Worm (Caenorhabditis elegans) whole organism, L2 larva: ENCODE data around the gene ddl-1.
A peak's percentile ranks its signal among the peaks of the same experiment; 100 is the strongest.

Source experiments
- C34F6.9 ChIP-seq: fragments of 150-350 bp; optimal IDR thresholded peaks from 2 replicates; lab custom pipeline; 2014; ENCODE audit warnings: missing biosample characterization, missing genetic modification characterization
- F13H6.1 ChIP-seq: sonication (generic microtip); optimal IDR thresholded peaks from 2 replicates; lab custom pipeline; 2016; ENCODE audit warnings: missing genetic modification characterization, missing compliant biosample characterization
- R02D3.7 ChIP-seq: fragments of 150-350 bp; optimal IDR thresholded peaks from 2 replicates; lab custom pipeline; 2014; ENCODE audit warnings: missing biosample characterization, missing genetic modification characterization
- Y55F3AM.14 ChIP-seq: fragments of 200-800 bp; sonication (Bioruptor generic); optimal IDR thresholded peaks from 2 replicates; lab custom pipeline; 2018; ENCODE audit warnings: mild to moderate bottlenecking, missing genetic modification characterization, missing compliant biosample characterization
- ZK546.5 ChIP-seq: sonication (generic microtip); optimal IDR thresholded peaks from 2 replicates; lab custom pipeline; 2017; ENCODE audit warnings: missing biosample characterization, missing genetic modification characterization
- alr-1 ChIP-seq: fragments of 150-350 bp; optimal IDR thresholded peaks from 2 replicates; lab custom pipeline; 2014; ENCODE audit warnings: missing biosample characterization, missing genetic modification characterization
- aly-2 ChIP-seq: fragments of 150-350 bp; optimal IDR thresholded peaks from 2 replicates; lab custom pipeline; 2014; ENCODE audit warnings: missing biosample characterization, missing genetic modification characterization
- ama-1 ChIP-seq: fragments of 150-350 bp; optimal IDR thresholded peaks from 2 replicates; lab custom pipeline; 2018; ENCODE audit warnings: inconsistent platforms
- blmp-1 ChIP-seq: sonication (generic microtip); optimal IDR thresholded peaks from 2 replicates; lab custom pipeline; 2017; ENCODE audit warnings: missing genetic modification characterization, mild to moderate bottlenecking, missing compliant biosample characterization, antibody characterized with exemption, moderate library complexity; ENCODE audit not compliant: insufficient read depth
- ceh-16 ChIP-seq: fragments of 150-350 bp; optimal IDR thresholded peaks from 2 replicates; lab custom pipeline; 2014; ENCODE audit warnings: missing biosample characterization, missing genetic modification characterization
- ceh-82 ChIP-seq: fragments of 150-350 bp; optimal IDR thresholded peaks from 2 replicates; lab custom pipeline; 2014; ENCODE audit warnings: missing biosample characterization, missing genetic modification characterization
- crh-2 ChIP-seq: sonication (generic microtip); optimal IDR thresholded peaks from 2 replicates; lab custom pipeline; 2017; ENCODE audit warnings: missing biosample characterization, missing genetic modification characterization
- dmd-4 ChIP-seq: sonication (generic microtip); optimal IDR thresholded peaks from 2 replicates; lab custom pipeline; 2017; ENCODE audit warnings: missing biosample characterization, missing genetic modification characterization
- egl-27 ChIP-seq: sonication (generic microtip); optimal IDR thresholded peaks from 3 replicates; lab custom pipeline; 2017; ENCODE audit warnings: missing biosample characterization, missing genetic modification reagents, missing genetic modification characterization
- elt-1 ChIP-seq: fragments of 150-350 bp; optimal IDR thresholded peaks from 2 replicates; lab custom pipeline; 2014; ENCODE audit warnings: missing biosample characterization, missing genetic modification characterization
- elt-3 ChIP-seq: sonication (generic microtip); optimal IDR thresholded peaks from 2 replicates; lab custom pipeline; 2017; ENCODE audit warnings: missing biosample characterization, missing genetic modification characterization
- fos-1 ChIP-seq: fragments of 150-350 bp; optimal IDR thresholded peaks from 2 replicates; lab custom pipeline; 2014; ENCODE audit warnings: missing biosample characterization, missing genetic modification characterization
- gmeb-1 ChIP-seq: fragments of 150-350 bp; optimal IDR thresholded peaks from 2 replicates; lab custom pipeline; 2014; ENCODE audit warnings: missing biosample characterization, missing genetic modification characterization
- lin-11 ChIP-seq: fragments of 150-350 bp; sonication (generic microtip); optimal IDR thresholded peaks from 2 replicates; lab custom pipeline; 2014; ENCODE audit warnings: missing biosample characterization, missing genetic modification characterization, inconsistent platforms, mixed read lengths
- lin-13 ChIP-seq: fragments of 150-350 bp; optimal IDR thresholded peaks from 2 replicates; lab custom pipeline; 2014; ENCODE audit warnings: missing biosample characterization, missing genetic modification reagents, missing genetic modification characterization
- lin-39 ChIP-seq: fragments of 150-350 bp; optimal IDR thresholded peaks from 2 replicates; lab custom pipeline; 2014; ENCODE audit warnings: missing biosample characterization, missing genetic modification reagents, missing genetic modification characterization
- lsy-2 ChIP-seq, 2 experiments: fragments of 150-350 bp in 1 of 2; sonication (generic microtip) in 1 of 2; optimal IDR thresholded peaks; 2 replicates each; lab custom pipeline; 2014 to 2017; ENCODE audit warnings: missing biosample characterization in 2 of 2, missing genetic modification characterization in 2 of 2
- mab-5 ChIP-seq: fragments of 150-350 bp; optimal IDR thresholded peaks from 2 replicates; lab custom pipeline; 2014; ENCODE audit warnings: missing biosample characterization, missing genetic modification characterization
- mbf-1 ChIP-seq: sonication (generic microtip); optimal IDR thresholded peaks from 2 replicates; lab custom pipeline; 2017; ENCODE audit warnings: missing biosample characterization, missing genetic modification characterization
- mdl-1 ChIP-seq, 2 experiments: fragments of 150-350 bp in 1 of 2; sonication (generic microtip) in 1 of 2; optimal IDR thresholded peaks; 2 replicates each; lab custom pipeline; 2017; ENCODE audit warnings: missing biosample characterization in 2 of 2, missing genetic modification characterization in 2 of 2
- nhr-10 ChIP-seq: sonication (generic microtip); optimal IDR thresholded peaks from 2 replicates; lab custom pipeline; 2017; ENCODE audit warnings: missing biosample characterization, missing genetic modification characterization
- nhr-11 ChIP-seq: fragments of 150-350 bp; optimal IDR thresholded peaks from 2 replicates; lab custom pipeline; 2014; ENCODE audit warnings: missing biosample characterization, missing genetic modification characterization
- nhr-12 ChIP-seq: fragments of 150-350 bp; optimal IDR thresholded peaks from 2 replicates; lab custom pipeline; 2014; ENCODE audit warnings: missing biosample characterization, missing genetic modification characterization
- nhr-129 ChIP-seq: fragments of 150-350 bp; optimal IDR thresholded peaks from 2 replicates; lab custom pipeline; 2014; ENCODE audit warnings: missing biosample characterization, missing genetic modification characterization
- nhr-21 ChIP-seq: fragments of 150-350 bp; optimal IDR thresholded peaks from 2 replicates; lab custom pipeline; 2014; ENCODE audit warnings: missing biosample characterization, missing genetic modification characterization
- nhr-23 ChIP-seq: fragments of 150-350 bp; optimal IDR thresholded peaks from 2 replicates; lab custom pipeline; 2014; ENCODE audit warnings: missing biosample characterization, missing genetic modification reagents, missing genetic modification characterization
- nhr-237 ChIP-seq: fragments of 150-350 bp; optimal IDR thresholded peaks from 2 replicates; lab custom pipeline; 2014; ENCODE audit warnings: missing biosample characterization, missing genetic modification characterization
- nhr-25 ChIP-seq: fragments of 150-350 bp; sonication (generic microtip); optimal IDR thresholded peaks from 3 replicates; lab custom pipeline; 2014; ENCODE audit warnings: missing biosample characterization, missing genetic modification characterization
- nhr-6 ChIP-seq: fragments of 150-350 bp; optimal IDR thresholded peaks from 2 replicates; lab custom pipeline; 2014; ENCODE audit warnings: missing biosample characterization, missing genetic modification characterization
- nhr-77 ChIP-seq: fragments of 150-350 bp; optimal IDR thresholded peaks from 2 replicates; lab custom pipeline; 2014; ENCODE audit warnings: missing biosample characterization, missing genetic modification characterization
- peb-1 ChIP-seq: fragments of 150-350 bp; optimal IDR thresholded peaks from 2 replicates; lab custom pipeline; 2014; ENCODE audit warnings: missing biosample characterization, missing genetic modification characterization
- sem-4 ChIP-seq: fragments of 150-350 bp; optimal IDR thresholded peaks from 2 replicates; lab custom pipeline; 2014; ENCODE audit warnings: missing biosample characterization, missing genetic modification reagents, missing genetic modification characterization
- skn-1 ChIP-seq: sonication (generic microtip); optimal IDR thresholded peaks from 2 replicates; lab custom pipeline; 2017; ENCODE audit warnings: missing biosample characterization, missing genetic modification characterization
- sma-3 ChIP-seq: sonication (generic microtip); optimal IDR thresholded peaks from 2 replicates; lab custom pipeline; 2016; ENCODE audit warnings: missing genetic modification reagents, missing genetic modification characterization, missing compliant biosample characterization
- sma-9 ChIP-seq, 2 experiments: fragments of 150-350 bp in 1 of 2; sonication (generic microtip) in 1 of 2; optimal IDR thresholded peaks; 2 replicates each; lab custom pipeline; 2014 to 2016; ENCODE audit warnings: missing genetic modification characterization in 2 of 2, mild to moderate bottlenecking in 1 of 2, missing biosample characterization in 1 of 2, missing compliant biosample characterization in 1 of 2, missing genetic modification reagents in 1 of 2, moderate library complexity in 1 of 2
- snpc-4 ChIP-seq: fragments of 150-350 bp; optimal IDR thresholded peaks from 2 replicates; lab custom pipeline; 2014; ENCODE audit warnings: missing biosample characterization, missing genetic modification characterization
- unc-39 ChIP-seq: fragments of 150-350 bp; optimal IDR thresholded peaks from 2 replicates; lab custom pipeline; 2014; ENCODE audit warnings: missing biosample characterization, missing genetic modification characterization
- unc-55 ChIP-seq: fragments of 150-350 bp; sonication (generic microtip); optimal IDR thresholded peaks from 3 replicates; lab custom pipeline; 2014; ENCODE audit warnings: missing biosample characterization, missing genetic modification reagents, missing genetic modification characterization
- unc-62 ChIP-seq: fragments of 150-350 bp; optimal IDR thresholded peaks from 2 replicates; lab custom pipeline; 2014; ENCODE audit warnings: missing biosample characterization, missing genetic modification reagents, missing genetic modification characterization
- zag-1 ChIP-seq: fragments of 150-350 bp; optimal IDR thresholded peaks from 2 replicates; lab custom pipeline; 2014; ENCODE audit warnings: missing biosample characterization, missing genetic modification characterization
- ztf-1 ChIP-seq: fragments of 200-800 bp; sonication (Bioruptor generic); conservative IDR thresholded peaks from 2 replicates; pipeline ENCODE4 v1.3.6; 2022; ENCODE audit warnings: missing genetic modification characterization, missing compliant biosample characterization
- ztf-11 ChIP-seq: sonication (generic microtip); optimal IDR thresholded peaks from 2 replicates; lab custom pipeline; 2017; ENCODE audit warnings: missing biosample characterization, missing genetic modification characterization
- ztf-4 ChIP-seq: fragments of 150-350 bp; optimal IDR thresholded peaks from 2 replicates; lab custom pipeline; 2014; ENCODE audit warnings: missing biosample characterization, missing genetic modification characterization

The ddl-1 gene

ce11 chrII:5660736-5661734, 12.9 kb upstream of the ddl-1 start, which contains the start of the genes ift-43 and mdt-26:
ift-43 (minus strand) TSS chrII:5660786.
mdt-26 (plus strand) TSS chrII:5661181.
- TF ChIP-seq peb-1 (no peak), dmd-4 (no peak), Y55F3AM.14 (GFP tag; lab: Kevin White, UChicago) (peak; percentile 6), unc-62 (GFP tag; lab: Kevin White, UChicago) (no peak), nhr-21 (tag; lab: Kevin White, UChicago) (peak; percentile 78), ceh-16 (peak; percentile 81), alr-1 (no peak), nhr-11 (no peak), sem-4 (tag; lab: Kevin White, UChicago) (peak; percentile 67), nhr-6 (peak; percentile 68), mdl-1 (tag; optimal IDR thresholded peaks at IDR 0.05; lab: Kevin White, UChicago) (peak; percentile 57 to 73), ama-1 (lab: Kevin White, UChicago) (peak; percentile 100), aly-2 (no peak), unc-39 (peak; percentile 8), elt-1 (no peak), crh-2 (tag; lab: Kevin White, UChicago) (peak; percentile 80), ZK546.5 (tag; lab: Kevin White, UChicago) (peak; percentile 3), unc-55 (GFP tag; lab: Kevin White, UChicago) (peak; percentile 78), skn-1 (tag; lab: Kevin White, UChicago) (no peak), ztf-4 (tag; lab: Kevin White, UChicago) (peak; percentile 73), nhr-10 (tag; lab: Kevin White, UChicago) (peak; percentile 72), elt-3 (tag; lab: Kevin White, UChicago) (no peak), nhr-12 (no peak), fos-1 (tag; lab: Kevin White, UChicago) (peak; percentile 53), ztf-11 (tag; lab: Kevin White, UChicago) (no peak), lin-39 (tag; lab: Kevin White, UChicago) (no peak), ceh-82 (tag; lab: Kevin White, UChicago) (peak; percentile 9), ztf-1 (GFP tag; lab: Robert Waterston, UW) (no peak), lin-13 (GFP tag; lab: Kevin White, UChicago) (peak; percentile 81), lin-11 (tag; lab: Kevin White, UChicago) (peak; percentile 89), nhr-237 (tag; lab: Kevin White, UChicago) (peak; percentile 54), nhr-77 (tag; lab: Kevin White, UChicago) (no peak), nhr-23 (tag; lab: Kevin White, UChicago) (no peak), sma-3 (GFP tag; lab: Kevin White, UChicago) (peak; percentile 81), nhr-25 (tag; lab: Kevin White, UChicago) (peak; percentile 51), mbf-1 (no peak), mab-5 (peak; percentile 34), R02D3.7 (tag; lab: Kevin White, UChicago) (no peak), F13H6.1 (tag; lab: Kevin White, UChicago) (peak; percentile 85), lsy-2 (tag; optimal IDR thresholded peaks at IDR 0.05; lab: Kevin White, UChicago) (peak; percentile 78 to 88), egl-27 (tag; lab: Kevin White, UChicago) (peak; percentile 81), zag-1 (peak; percentile 61), snpc-4 (tag; lab: Kevin White, UChicago) (no peak), gmeb-1 (tag; lab: Kevin White, UChicago) (peak; percentile 57), blmp-1 (tag; lab: Kevin White, UChicago) (peak; percentile 20), nhr-129 (peak; percentile 62), C34F6.9 (tag; lab: Kevin White, UChicago) (peak; percentile 50), sma-9 (GFP tag; optimal IDR thresholded peaks at IDR 0.05; lab: Kevin White, UChicago) (peak; percentile 75), sma-9 (tag; optimal IDR thresholded peaks at IDR 0.05; lab: Kevin White, UChicago) (no peak)
